Fruit fly (Drosophila melanogaster): Measurements from ENCODE around the gene Idh3g.
A peak's percentile ranks its signal among the peaks of the same experiment; 100 is the strongest.

The Idh3g gene

dm6 chr3R:25647577-25648257 lies 32.9 kb upstream of the Idh3g start:
- TF ChIP-seq br (GFP tag; optimal IDR thresholded peaks at IDR 0.05) (peak; percentile 17), dmrt93B (GFP tag; optimal IDR thresholded peaks at IDR 0.05) (peak; percentile 4), Rel (GFP tag; optimal IDR thresholded peaks at IDR 0.05) (no peak), Rel (tag; optimal IDR thresholded peaks at IDR 0.05) (peak; percentile 36), fru (GFP tag; optimal IDR thresholded peaks at IDR 0.05) (peak; percentile 32), Sp1 (GFP tag; optimal IDR thresholded peaks at IDR 0.05) (peak; percentile 18), woc (GFP tag; optimal IDR thresholded peaks at IDR 0.05) (peak; percentile 6), ey (GFP tag; optimal IDR thresholded peaks at IDR 0.05) (peak; percentile 13), Abd-B (GFP tag; optimal IDR thresholded peaks at IDR 0.05) (no peak), Hr83 (GFP tag; optimal IDR thresholded peaks at IDR 0.05; ENCODE audit: poor library complexity, severe bottlenecking) (peak; percentile 23), rgr (GFP tag; optimal IDR thresholded peaks at IDR 0.05) (peak; percentile 15), Mio (GFP tag; optimal IDR thresholded peaks at IDR 0.05) (no peak), Hnf4 (GFP tag; optimal IDR thresholded peaks at IDR 0.05) (peak; percentile 33), h (GFP tag; optimal IDR thresholded peaks at IDR 0.05) (peak; percentile 50), N (GFP tag; optimal IDR thresholded peaks at IDR 0.05) (no peak), Dif (GFP tag; optimal IDR thresholded peaks at IDR 0.05; ENCODE audit: partially characterized antibody) (peak; percentile 34), sv (GFP tag; optimal IDR thresholded peaks at IDR 0.05) (no peak)

- TF ChIP-seq rgr (GFP tag; optimal IDR thresholded peaks at IDR 0.05) = no peak
- no peak for TF ChIP-seq Abd-B (GFP tag; optimal IDR thresholded peaks at IDR 0.05)
- TF ChIP-seq psq (GFP tag; optimal IDR thresholded peaks at IDR 0.05) = peak; percentile 23
- TF ChIP-seq jim (GFP tag; optimal IDR thresholded peaks at IDR 0.05) = no peak
- no peak for TF ChIP-seq lola (GFP tag; optimal IDR thresholded peaks at IDR 0.05)
- TF ChIP-seq Dif (GFP tag; optimal IDR thresholded peaks at IDR 0.05; ENCODE audit: partially characterized antibody) = no peak
- TF ChIP-seq CrebA (GFP tag; optimal IDR thresholded peaks at IDR 0.05; ENCODE audit: borderline replicate concordance) = no peak
- no peak for TF ChIP-seq Hr83 (GFP tag; optimal IDR thresholded peaks at IDR 0.05; ENCODE audit: poor library complexity, severe bottlenecking)
- TF ChIP-seq foxo (GFP tag; optimal IDR thresholded peaks at IDR 0.05) = peak in 1 of 2 experiments; percentile 20
- no peak for TF ChIP-seq N (GFP tag; optimal IDR thresholded peaks at IDR 0.05)
- peak; percentile 26 for TF ChIP-seq OdsH (GFP tag; optimal IDR thresholded peaks at IDR 0.05)
- no peak for TF ChIP-seq dsf (GFP tag; optimal IDR thresholded peaks at IDR 0.05; ENCODE audit: borderline replicate concordance)
- TF ChIP-seq GATAd (GFP tag; optimal IDR thresholded peaks at IDR 0.05) = no peak
- TF ChIP-seq usp (GFP tag; optimal IDR thresholded peaks at IDR 0.05) = no peak
- TF ChIP-seq brk (GFP tag; optimal IDR thresholded peaks at IDR 0.05) = no peak
- TF ChIP-seq HLH106 (tag; optimal IDR thresholded peaks at IDR 0.05) = peak; percentile 32
- no peak for TF ChIP-seq Jra (GFP tag; optimal IDR thresholded peaks at IDR 0.05)
- TF ChIP-seq Mio (GFP tag; optimal IDR thresholded peaks at IDR 0.05) = no peak
- TF ChIP-seq dmrt93B (GFP tag; optimal IDR thresholded peaks at IDR 0.05) = no peak
- TF ChIP-seq Dfd (GFP tag; optimal IDR thresholded peaks at IDR 0.05) = no peak
- no peak for TF ChIP-seq CG32264 (GFP tag; optimal IDR thresholded peaks at IDR 0.05)
- TF ChIP-seq CG9705 (GFP tag; optimal IDR thresholded peaks at IDR 0.05) = no peak
These were observed 32.4 kb upstream of the Idh3g start for dm6 chr3R:25648258-25648606.

dm6 chr3R:25650417-25650816 lies 30.2 kb upstream of the Idh3g start:
- TF ChIP-seq sv (GFP tag; optimal IDR thresholded peaks at IDR 0.05) (no peak), rgr (GFP tag; optimal IDR thresholded peaks at IDR 0.05) (no peak), ey (GFP tag; optimal IDR thresholded peaks at IDR 0.05) (no peak), br (GFP tag; optimal IDR thresholded peaks at IDR 0.05) (no peak), brk (GFP tag; optimal IDR thresholded peaks at IDR 0.05) (no peak), Hnf4 (GFP tag; optimal IDR thresholded peaks at IDR 0.05) (no peak), woc (GFP tag; optimal IDR thresholded peaks at IDR 0.05) (no peak), N (GFP tag; optimal IDR thresholded peaks at IDR 0.05) (no peak), jim (GFP tag; optimal IDR thresholded peaks at IDR 0.05) (no peak), sage (GFP tag; optimal IDR thresholded peaks at IDR 0.05) (no peak), CG32264 (GFP tag; optimal IDR thresholded peaks at IDR 0.05) (no peak), Jra (GFP tag; optimal IDR thresholded peaks at IDR 0.05) (no peak), Vsx2 (GFP tag; optimal IDR thresholded peaks at IDR 0.05; ENCODE audit: partially characterized antibody) (no peak), Myc (optimal IDR thresholded peaks at IDR 0.05) (no peak)
